Fruit fly (Drosophila melanogaster) whole organism: ENCODE data around the gene Unc-76.

Experiments used
- CG8478 ChIP-seq: fragments of >200 bp; optimal IDR thresholded peaks from 2 replicates; lab custom pipeline; 2018; ENCODE audit warnings: inconsistent platforms
- pan ChIP-seq: fragments of >200 bp; optimal IDR thresholded peaks from 2 replicates; lab custom pipeline; 2017
- usp ChIP-seq: fragments of >200 bp; optimal IDR thresholded peaks from 2 replicates; lab custom pipeline; 2017; ENCODE audit warnings: missing biosample characterization, missing genetic modification characterization, mixed read lengths

DNA sequence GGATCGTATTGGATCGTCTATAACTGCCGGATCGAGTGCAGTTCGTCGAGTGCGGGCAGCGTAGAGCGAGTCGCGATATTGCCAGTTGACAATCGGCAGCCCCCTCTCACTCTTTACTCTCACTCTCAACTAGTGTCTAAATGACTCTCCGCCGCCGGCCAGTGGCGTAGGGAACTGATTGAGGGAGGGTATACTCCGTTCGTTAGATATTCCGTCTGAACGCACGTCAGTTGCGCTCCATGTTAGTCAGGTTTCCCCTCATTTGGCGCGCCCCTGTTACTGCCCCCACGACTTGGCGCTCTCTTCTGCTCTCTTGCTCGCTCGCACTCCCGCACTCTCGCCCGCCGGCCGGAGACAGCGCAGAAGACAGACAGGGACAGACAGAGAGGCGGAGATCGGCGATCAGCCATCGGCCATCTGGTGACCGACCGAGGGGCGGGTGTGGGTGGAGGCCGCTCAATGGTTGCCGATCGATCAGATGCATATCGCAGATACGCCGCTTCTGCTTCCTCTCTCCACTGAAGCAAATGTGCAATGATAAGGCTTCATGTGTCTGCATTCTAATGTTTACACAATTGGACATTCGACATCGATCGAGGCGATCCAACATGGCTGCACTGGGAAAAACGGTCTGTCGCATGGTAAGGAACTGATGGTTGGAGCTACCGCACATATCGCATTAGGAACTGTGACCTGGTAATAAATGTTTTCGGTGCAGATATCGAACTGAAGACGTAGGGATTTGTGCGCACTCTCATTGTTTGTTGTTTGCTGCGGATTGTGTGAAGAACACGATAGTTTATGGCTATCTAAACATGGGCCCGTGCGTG lies 30.1 kb upstream of the Unc-76 start, which contains the start of gene moody:
- no peak for TF ChIP-seq CG8478 (lab: Kevin White, UChicago)
- TF ChIP-seq usp = no peak
- no peak for TF ChIP-seq pan (lab: Kevin White, UChicago)
